Fruit fly (Drosophila melanogaster) whole organism, prepupa: ENCODE data around the gene RpS19a.

ENCODE experiments used
- CG15336 ChIP-seq: fragments of 200-800 bp; sonication (Bioruptor generic); IDR thresholded peaks from 2 replicates; pipeline ENCODE4 v1.3.6; 2022; ENCODE audit warnings: missing biosample characterization, missing genetic modification characterization
- CG3032 ChIP-seq: fragments of 200-800 bp; optimal IDR thresholded peaks from 2 replicates; lab custom pipeline; 2019; ENCODE audit warnings: missing biosample characterization, mild to moderate bottlenecking, missing genetic modification characterization, moderate library complexity
- CG31627 ChIP-seq: fragments of 200-800 bp; sonication (Bioruptor generic); optimal IDR thresholded peaks from 3 replicates; lab custom pipeline; 2016; ENCODE audit warnings: missing biosample characterization, missing genetic modification characterization
- CG6163 ChIP-seq: fragments of 200-800 bp; sonication (Bioruptor generic); IDR thresholded peaks from 3 replicates; pipeline ENCODE4 v1.3.6; 2022; ENCODE audit warnings: missing biosample characterization, missing genetic modification characterization
- CG6276 ChIP-seq: fragments of 200-800 bp; sonication (Bioruptor generic); optimal IDR thresholded peaks from 2 replicates; lab custom pipeline; 2017; ENCODE audit warnings: missing biosample characterization, mild to moderate bottlenecking, missing genetic modification characterization
- CG6792 ChIP-seq: fragments of 200-800 bp; sonication (Bioruptor generic); optimal IDR thresholded peaks from 3 replicates; lab custom pipeline; 2016; ENCODE audit warnings: missing biosample characterization, missing genetic modification characterization
- CG6854 ChIP-seq: fragments of 200-800 bp; sonication (Bioruptor generic); optimal IDR thresholded peaks from 2 replicates; lab custom pipeline; 2017; ENCODE audit warnings: missing biosample characterization, mild to moderate bottlenecking, missing genetic modification characterization
- CG7368 ChIP-seq: fragments of 200-800 bp; sonication (Bioruptor generic); optimal IDR thresholded peaks from 3 replicates; lab custom pipeline; 2016; ENCODE audit warnings: missing biosample characterization, missing genetic modification characterization
- CG8119 ChIP-seq: fragments of 200-800 bp; sonication (Bioruptor generic); IDR thresholded peaks from 3 replicates; pipeline ENCODE4 v1.3.6; 2022; ENCODE audit warnings: missing biosample characterization, missing genetic modification characterization
- CG8632 ChIP-seq: fragments of 200-800 bp; sonication (Bioruptor generic); optimal IDR thresholded peaks from 3 replicates; lab custom pipeline; 2016; ENCODE audit warnings: missing biosample characterization, missing genetic modification characterization
- Eip75B ChIP-seq: fragments of 200-800 bp; sonication (Bioruptor generic); optimal IDR thresholded peaks from 3 replicates; lab custom pipeline; 2016; ENCODE audit warnings: missing biosample characterization, missing genetic modification characterization
- Hr4 ChIP-seq: fragments of 200-800 bp; sonication (Bioruptor generic); optimal IDR thresholded peaks from 3 replicates; lab custom pipeline; 2016; ENCODE audit warnings: missing biosample characterization, missing genetic modification characterization
- Sox14 ChIP-seq: fragments of 200-800 bp; sonication (Bioruptor generic); optimal IDR thresholded peaks from 3 replicates; lab custom pipeline; 2016; ENCODE audit warnings: missing biosample characterization, missing genetic modification characterization
- dac ChIP-seq: fragments of 200-800 bp; sonication (Bioruptor generic); optimal IDR thresholded peaks from 2 replicates; lab custom pipeline; 2017; ENCODE audit warnings: missing biosample characterization, mild to moderate bottlenecking, missing genetic modification characterization
- dsx ChIP-seq: fragments of 200-800 bp; optimal IDR thresholded peaks from 3 replicates; lab custom pipeline; 2019; ENCODE audit warnings: missing biosample characterization, mild to moderate bottlenecking, missing genetic modification characterization, moderate library complexity; ENCODE audit not compliant: poor library complexity, severe bottlenecking
- fd59A ChIP-seq: fragments of 200-800 bp; sonication (Bioruptor generic); optimal IDR thresholded peaks from 2 replicates; lab custom pipeline; 2017; ENCODE audit warnings: missing biosample characterization, mild to moderate bottlenecking, missing genetic modification characterization, missing genetic modification reagents
- lz ChIP-seq: fragments of 200-800 bp; sonication (Bioruptor generic); optimal IDR thresholded peaks from 3 replicates; lab custom pipeline; 2016; ENCODE audit warnings: missing biosample characterization, missing genetic modification characterization
- ss ChIP-seq, 2 experiments: fragments of 200-800 bp; sonication (Bioruptor generic); optimal IDR thresholded peaks; 2 replicates in 1 of 2; 3 replicates in 1 of 2; lab custom pipeline; 2017 to 2018; ENCODE audit warnings: mild to moderate bottlenecking in 2 of 2, missing biosample characterization in 2 of 2, missing genetic modification characterization in 2 of 2, moderate library complexity in 1 of 2

Gene RpS19a

DNA sequence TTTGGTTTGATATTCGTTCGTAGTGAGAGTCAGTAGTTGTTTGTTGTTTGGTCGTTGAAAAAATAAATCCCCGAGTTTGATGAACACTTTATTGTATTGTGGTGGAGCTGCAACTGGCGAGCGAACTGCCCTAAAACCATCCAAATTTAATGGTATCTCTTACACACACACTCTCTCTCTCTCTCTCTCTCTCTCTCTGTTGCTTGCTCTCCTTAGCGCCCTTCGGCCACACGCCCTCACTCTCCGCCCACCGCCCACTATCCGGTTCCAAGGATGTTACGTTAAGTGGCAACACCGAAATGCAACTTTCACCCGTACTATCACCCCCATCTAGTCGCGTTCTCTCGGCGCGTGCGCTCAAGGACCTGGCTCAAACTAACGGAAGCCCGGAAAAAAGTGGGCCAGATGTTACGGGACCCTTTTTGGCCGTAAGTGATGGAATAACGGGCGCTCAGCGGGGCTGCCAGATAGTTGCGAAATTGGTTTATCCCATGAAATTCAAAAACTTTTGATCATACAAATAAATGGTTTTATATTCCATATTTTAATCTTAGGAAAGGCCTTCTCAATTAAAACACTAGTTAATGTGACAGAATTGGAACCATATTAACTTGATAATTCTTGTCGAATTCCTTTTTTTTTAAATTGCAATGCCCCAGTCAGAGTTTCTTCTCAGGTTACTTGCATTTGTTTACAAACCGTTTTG is 49.9 kb downstream of the RpS19a start:
- TF ChIP-seq Sox14 (no peak), dac (GFP tag; lab: Kevin White, UChicago) (no peak), dsx (no peak), ss (GFP tag; optimal IDR thresholded peaks at IDR 0.05; lab: Kevin White, UChicago) (no peak), CG15336 (GFP tag; lab: Robert Waterston, UW) (no peak), CG6276 (no peak), CG8119 (GFP tag; lab: Robert Waterston, UW) (no peak), fd59A (GFP tag; lab: Kevin White, UChicago) (no peak), CG3032 (tag; lab: Kevin White, UChicago) (no peak), Hr4 (GFP tag; lab: Kevin White, UChicago) (no peak), Eip75B (GFP tag; lab: Kevin White, UChicago) (no peak), CG31627 (no peak), CG6792 (no peak), CG8632 (GFP tag; lab: Kevin White, UChicago) (no peak), CG6854 (GFP tag; lab: Kevin White, UChicago) (no peak), lz (GFP tag; lab: Kevin White, UChicago) (no peak), CG6163 (GFP tag; lab: Robert Waterston, UW) (no peak), CG7368 (GFP tag; lab: Kevin White, UChicago) (no peak)

DNA sequence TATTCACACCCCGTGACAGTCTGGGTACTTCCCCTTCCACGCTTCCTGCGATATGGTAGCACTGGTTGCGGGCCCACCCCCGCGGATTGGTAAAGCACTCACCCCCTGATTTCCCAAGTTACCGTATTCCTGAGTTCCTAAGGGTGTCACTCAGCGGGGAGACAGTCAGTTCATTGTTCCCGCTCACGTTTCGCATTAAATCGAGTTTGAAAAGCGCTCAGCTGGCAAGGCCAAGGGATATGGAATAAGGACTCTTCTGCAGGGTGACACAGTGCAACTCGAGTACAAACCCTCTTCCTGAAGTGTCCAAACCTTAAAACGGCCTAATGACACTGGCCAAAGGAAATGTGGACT is 50.4 kb downstream of the RpS19a start:
- no peak for TF ChIP-seq lz (GFP tag; lab: Kevin White, UChicago)
